Fruit fly (Drosophila melanogaster) Kc167 (cell line): ENCODE data around the gene CG33947.

Experiments used
- Myc ChIP-seq: fragments of >200 bp; optimal IDR thresholded peaks from 2 replicates; lab custom pipeline; 2017; ENCODE audit warnings: missing external identifiers
- h ChIP-seq: fragments of >200 bp; optimal IDR thresholded peaks from 3 replicates; lab custom pipeline; 2018; ENCODE audit warnings: missing external identifiers

dm6 chr3L:11083605-11084004 lies 12.7 kb upstream of the CG33947 start:
- TF ChIP-seq h (no peak), Myc (lab: Kevin White, UChicago) (no peak)
